Fruit fly (Drosophila melanogaster): ENCODE measurements around the gene Cdk12.

Gene Cdk12

dm6 chr3L:21534360-21534759 lies 18.3 kb downstream of the Cdk12 start, which contains the start of gene ppk5:
Gene ppk5 (plus strand): TSS chr3L:21534660.
- TF ChIP-seq Elba2 (GFP tag; optimal IDR thresholded peaks at IDR 0.05): no peak
- TF ChIP-seq D19A (tag; optimal IDR thresholded peaks at IDR 0.05): no peak
- TF ChIP-seq MESR4 (GFP tag; optimal IDR thresholded peaks at IDR 0.05): no peak
- no peak for TF ChIP-seq CG32772 (GFP tag; IDR thresholded peaks at IDR 0.05)
- no peak for TF ChIP-seq al (GFP tag; IDR thresholded peaks at IDR 0.05)
- no peak for TF ChIP-seq pnt (GFP tag; optimal IDR thresholded peaks at IDR 0.05)
- TF ChIP-seq CG17612 (GFP tag; IDR thresholded peaks at IDR 0.05): no peak
- TF ChIP-seq CG17829 (tag; optimal IDR thresholded peaks at IDR 0.05): no peak
- TF ChIP-seq Six4 (GFP tag; optimal IDR thresholded peaks at IDR 0.05): no peak
- TF ChIP-seq inv (GFP tag; IDR thresholded peaks at IDR 0.05; ENCODE audit: partially characterized antibody): no peak
- no peak for TF ChIP-seq CG13424 (tag; optimal IDR thresholded peaks at IDR 0.05)
- no peak for TF ChIP-seq klu (GFP tag; IDR thresholded peaks at IDR 0.05)
- no peak for TF ChIP-seq mld (GFP tag; IDR thresholded peaks at IDR 0.05; ENCODE audit: partially characterized antibody)
- no peak for TF ChIP-seq ab (GFP tag; optimal IDR thresholded peaks at IDR 0.05)
- no peak for TF ChIP-seq CG16815 (GFP tag; optimal IDR thresholded peaks at IDR 0.05)
- TF ChIP-seq CG18011 (GFP tag; optimal IDR thresholded peaks at IDR 0.05): no peak
- TF ChIP-seq Hr78 (GFP tag; optimal IDR thresholded peaks at IDR 0.05): no peak
- no peak for TF ChIP-seq abd-A (tag; optimal IDR thresholded peaks at IDR 0.05)
- TF ChIP-seq CG4820 (GFP tag; optimal IDR thresholded peaks at IDR 0.05): no peak

dm6 chr3L:21536857-21537256 lies 20.8 kb downstream of the Cdk12 start, which contains the start of gene Rpn10:
Gene Rpn10 (plus strand): TSS chr3L:21537000.
- TF ChIP-seq CG8290 (GFP tag; optimal IDR thresholded peaks at IDR 0.05) (peak; percentile 50), CG8290 (tag; optimal IDR thresholded peaks at IDR 0.05) (peak in 1 of 2 experiments; percentile 66), CG30431 (GFP tag; optimal IDR thresholded peaks at IDR 0.05) (no peak), lov (optimal IDR thresholded peaks at IDR 0.05) (no peak), lov (GFP tag; IDR thresholded peaks at IDR 0.05) (no peak), CG8944 (GFP tag; optimal IDR thresholded peaks at IDR 0.05) (peak; percentile 5), Ets97D (GFP tag; optimal IDR thresholded peaks at IDR 0.05) (peak; percentile 76), CG9797 (GFP tag; optimal IDR thresholded peaks at IDR 0.05) (peak; percentile 93), zfh2 (GFP tag; optimal IDR thresholded peaks at IDR 0.05) (peak; percentile 27), bsh (GFP tag; optimal IDR thresholded peaks at IDR 0.05) (no peak), CG14667 (GFP tag; IDR thresholded peaks at IDR 0.05) (no peak), dan (GFP tag; IDR thresholded peaks at IDR 0.05) (no peak), lilli (GFP tag; optimal IDR thresholded peaks at IDR 0.05) (peak; percentile 42), Dbx (GFP tag; IDR thresholded peaks at IDR 0.05) (peak; percentile 76), CG17361 (GFP tag; IDR thresholded peaks at IDR 0.05) (peak; percentile 47; the same call in 1 of the 3 replicates), CG2199 (GFP tag; IDR thresholded peaks at IDR 0.05) (0 out of 3 replicates have a peak, but pooled peaks have one; percentile 74), Dip3 (GFP tag; optimal IDR thresholded peaks at IDR 0.05) (peak; percentile 21), CG6791 (GFP tag; IDR thresholded peaks at IDR 0.05; ENCODE audit: partially characterized antibody) (peak; percentile 98), CG2120 (GFP tag; optimal IDR thresholded peaks at IDR 0.05) (peak; percentile 54), p53 (GFP tag; optimal IDR thresholded peaks at IDR 0.05) (peak; percentile 31), CG17385 (GFP tag; optimal IDR thresholded peaks at IDR 0.05) (no peak), CG7745 (tag; optimal IDR thresholded peaks at IDR 0.05) (no peak), dm (GFP tag; optimal IDR thresholded peaks at IDR 0.05) (peak; percentile 4), CG3995 (GFP tag; optimal IDR thresholded peaks at IDR 0.05) (peak; percentile 43), Bgb (GFP tag; IDR thresholded peaks at IDR 0.05; ENCODE audit: partially characterized antibody) (peak; percentile 99), CG15514 (GFP tag; optimal IDR thresholded peaks at IDR 0.05) (peak; percentile 80), Sry-δ (GFP tag; optimal IDR thresholded peaks at IDR 0.05) (peak; percentile 81), knrl (GFP tag; IDR thresholded peaks at IDR 0.05; ENCODE audit: partially characterized antibody) (peak; percentile 98), nerfin-1 (tag; optimal IDR thresholded peaks at IDR 0.05) (peak; percentile 58), caup (GFP tag; optimal IDR thresholded peaks at IDR 0.05; ENCODE audit: severe bottlenecking) (no peak), CG12299 (tag; optimal IDR thresholded peaks at IDR 0.05) (peak; percentile 1), CG30403 (GFP tag; optimal IDR thresholded peaks at IDR 0.05) (peak; percentile 33)

Data from whole organism, embryonic.